Worm (Caenorhabditis elegans) whole organism, L4 larva: ENCODE results near the gene scl-15.
A peak's percentile ranks its signal among the peaks of the same experiment; 100 is the strongest.

Source experiments
- F10B5.3 ChIP-seq: sonication (generic microtip); optimal IDR thresholded peaks from 2 replicates; lab custom pipeline; 2016; ENCODE audit warnings: mild to moderate bottlenecking, missing genetic modification characterization, missing compliant biosample characterization
- F49E8.2 ChIP-seq: sonication (generic microtip); optimal IDR thresholded peaks from 2 replicates; lab custom pipeline; 2016; ENCODE audit warnings: missing compliant biosample characterization, mild to moderate bottlenecking, missing genetic modification characterization, borderline replicate concordance
- R02D3.7 ChIP-seq: fragments of 150-350 bp; sonication (generic microtip); optimal IDR thresholded peaks from 3 replicates; lab custom pipeline; 2014; ENCODE audit warnings: missing biosample characterization, missing genetic modification characterization
- T20F7.1 ChIP-seq: fragments of 200-800 bp; sonication (Bioruptor generic); optimal IDR thresholded peaks from 2 replicates; lab custom pipeline; 2018; ENCODE audit warnings: mild to moderate bottlenecking, missing genetic modification characterization, missing compliant biosample characterization
- attf-4 ChIP-seq: sonication (generic microtip); optimal IDR thresholded peaks from 3 replicates; lab custom pipeline; 2017; ENCODE audit warnings: missing biosample characterization, missing genetic modification characterization
- ceh-32 ChIP-seq: sonication (generic microtip); optimal IDR thresholded peaks from 2 replicates; lab custom pipeline; 2016; ENCODE audit warnings: mild to moderate bottlenecking, missing genetic modification characterization, missing compliant biosample characterization; ENCODE audit not compliant: poor library complexity
- ceh-44 ChIP-seq: fragments of 200-800 bp; sonication (Bioruptor generic); IDR thresholded peaks from 2 replicates; pipeline ENCODE4 v1.3.6; 2022; ENCODE audit warnings: missing genetic modification reagents, missing genetic modification characterization, missing compliant biosample characterization
- ceh-82 ChIP-seq: sonication (generic microtip); optimal IDR thresholded peaks from 2 replicates; lab custom pipeline; 2017; ENCODE audit warnings: missing biosample characterization, missing genetic modification characterization
- ctbp-1 ChIP-seq: fragments of 200-800 bp; sonication (Bioruptor generic); IDR thresholded peaks from 2 replicates; pipeline ENCODE4 v1.3.6; 2022; ENCODE audit warnings: missing genetic modification reagents, missing genetic modification characterization, missing compliant biosample characterization
- daf-16 ChIP-seq, 3 experiments: sonication (generic microtip); optimal IDR thresholded peaks; 2 replicates each; lab custom pipeline; 2016 to 2017; ENCODE audit warnings: missing genetic modification characterization in 3 of 3, missing genetic modification reagents in 3 of 3, mild to moderate bottlenecking in 2 of 3, missing compliant biosample characterization in 2 of 3, missing biosample characterization in 1 of 3, moderate library complexity in 1 of 3
- daf-19 ChIP-seq: fragments of 200-800 bp; sonication (Bioruptor generic); conservative IDR thresholded peaks from 2 replicates; pipeline ENCODE4 v1.3.6; 2022; ENCODE audit warnings: missing genetic modification characterization, missing compliant biosample characterization
- daf-8 ChIP-seq: fragments of 200-800 bp; sonication (Bioruptor generic); IDR thresholded peaks from 2 replicates; pipeline ENCODE4 v1.3.6; 2022; ENCODE audit warnings: missing genetic modification characterization, missing compliant biosample characterization
- dmd-6 ChIP-seq: fragments of 200-800 bp; sonication (Bioruptor generic); IDR thresholded peaks from 2 replicates; pipeline ENCODE4 v1.3.6; 2022; ENCODE audit warnings: missing genetic modification reagents, missing genetic modification characterization, missing compliant biosample characterization
- dmd-9 ChIP-seq: fragments of 200-800 bp; sonication (Bioruptor generic); IDR thresholded peaks from 2 replicates; pipeline ENCODE4 v1.3.6; 2022; ENCODE audit warnings: missing genetic modification reagents, missing genetic modification characterization, missing compliant biosample characterization
- dpl-1 ChIP-seq: fragments of 150-350 bp; optimal IDR thresholded peaks from 2 replicates; lab custom pipeline; 2014; ENCODE audit warnings: missing biosample characterization, missing genetic modification reagents, missing genetic modification characterization
- duxl-1 ChIP-seq: sonication (generic microtip); optimal IDR thresholded peaks from 2 replicates; lab custom pipeline; 2016; ENCODE audit warnings: mild to moderate bottlenecking, missing genetic modification characterization, moderate library complexity, missing compliant biosample characterization; ENCODE audit not compliant: poor library complexity
- egl-43 ChIP-seq: fragments of 200-800 bp; sonication (Bioruptor generic); IDR thresholded peaks from 2 replicates; pipeline ENCODE4 v1.3.6; 2022; ENCODE audit warnings: missing genetic modification reagents, missing genetic modification characterization, missing compliant biosample characterization
- lim-7 ChIP-seq: fragments of 200-800 bp; sonication (Bioruptor generic); IDR thresholded peaks from 2 replicates; pipeline ENCODE4 v1.3.6; 2022; ENCODE audit warnings: missing genetic modification characterization, missing compliant biosample characterization
- lin-15B ChIP-seq: fragments of 150-350 bp; sonication (generic microtip); optimal IDR thresholded peaks from 3 replicates; lab custom pipeline; 2014; ENCODE audit warnings: missing biosample characterization, missing genetic modification characterization
- lin-38 ChIP-seq: fragments of 200-800 bp; sonication (Bioruptor generic); IDR thresholded peaks from 2 replicates; pipeline ENCODE4 v1.3.6; 2022; ENCODE audit warnings: missing genetic modification reagents, missing genetic modification characterization, missing compliant biosample characterization
- mdl-1 ChIP-seq, 2 experiments: fragments of 150-350 bp in 1 of 2; sonication (generic microtip) in 1 of 2; optimal IDR thresholded peaks; 2 replicates each; lab custom pipeline; 2014 to 2017; ENCODE audit warnings: missing biosample characterization in 2 of 2, missing genetic modification characterization in 2 of 2
- mxl-2 ChIP-seq: fragments of 200-800 bp; sonication (Bioruptor generic); conservative IDR thresholded peaks from 2 replicates; pipeline ENCODE4 v1.3.6; 2022; ENCODE audit warnings: missing genetic modification reagents, missing genetic modification characterization, missing compliant biosample characterization
- mxl-3 ChIP-seq: fragments of 200-800 bp; sonication (Bioruptor generic); optimal IDR thresholded peaks from 2 replicates; lab custom pipeline; 2018; ENCODE audit warnings: mild to moderate bottlenecking, missing genetic modification characterization, missing compliant biosample characterization
- nhr-102 ChIP-seq: sonication (generic microtip); optimal IDR thresholded peaks from 2 replicates; lab custom pipeline; 2016; ENCODE audit warnings: mild to moderate bottlenecking, missing genetic modification characterization, moderate library complexity, missing compliant biosample characterization
- nhr-28 ChIP-seq: fragments of 150-350 bp; optimal IDR thresholded peaks from 2 replicates; lab custom pipeline; 2014; ENCODE audit warnings: missing biosample characterization, missing genetic modification characterization
- nhr-42 ChIP-seq: fragments of 200-800 bp; sonication (Bioruptor generic); IDR thresholded peaks from 2 replicates; pipeline ENCODE4 v1.3.6; 2022; ENCODE audit warnings: missing genetic modification characterization, missing compliant biosample characterization
- nhr-48 ChIP-seq: sonication (generic microtip); optimal IDR thresholded peaks from 2 replicates; lab custom pipeline; 2016; ENCODE audit warnings: mild to moderate bottlenecking, missing genetic modification characterization, missing compliant biosample characterization
- pha-4 ChIP-seq, 2 experiments: fragments of 150-350 bp in 1 of 2; fragments of 200-800 bp in 1 of 2; sonication (Bioruptor generic) in 1 of 2; IDR thresholded peaks in 1 of 2; optimal IDR thresholded peaks in 1 of 2; 2 replicates each; pipeline versions ENCODE4 v1.3.6 to Lab custom; 2014 to 2022; ENCODE audit warnings: missing genetic modification characterization in 2 of 2, missing genetic modification reagents in 2 of 2, missing biosample characterization in 1 of 2, missing compliant biosample characterization in 1 of 2
- pqm-1 ChIP-seq: sonication (generic microtip); optimal IDR thresholded peaks from 2 replicates; lab custom pipeline; 2017; ENCODE audit warnings: missing biosample characterization, missing genetic modification characterization
- rbr-2 ChIP-seq: sonication (generic microtip); optimal IDR thresholded peaks from 2 replicates; lab custom pipeline; 2016; ENCODE audit warnings: missing genotype, missing genetic modification characterization, missing compliant biosample characterization
- sdz-12 ChIP-seq: fragments of 200-800 bp; sonication (Bioruptor generic); optimal IDR thresholded peaks from 2 replicates; lab custom pipeline; 2018; ENCODE audit warnings: mild to moderate bottlenecking, missing genetic modification characterization, missing compliant biosample characterization
- set-16 ChIP-seq: fragments of 200-800 bp; sonication (Bioruptor generic); IDR thresholded peaks from 2 replicates; pipeline ENCODE4 v1.3.6; 2022; ENCODE audit warnings: missing genetic modification reagents, missing genetic modification characterization, missing compliant biosample characterization
- skn-1 ChIP-seq: fragments of 150-350 bp; optimal IDR thresholded peaks from 2 replicates; lab custom pipeline; 2014; ENCODE audit warnings: missing biosample characterization, missing genetic modification characterization
- snpc-1.2 ChIP-seq: fragments of 200-800 bp; sonication (Bioruptor generic); IDR thresholded peaks from 2 replicates; pipeline ENCODE4 v1.3.6; 2022; ENCODE audit warnings: missing genetic modification reagents, missing genetic modification characterization, missing compliant biosample characterization
- unc-62 ChIP-seq, 3 experiments: fragments of 150-350 bp in 1 of 3; sonication (generic microtip); optimal IDR thresholded peaks in 2 of 3; peaks in 1 of 3; 1 replicate in 1 of 3; 2 replicates in 2 of 3; lab custom pipeline; 2014 to 2017; ENCODE audit warnings: missing biosample characterization in 3 of 3, missing genetic modification characterization in 3 of 3, missing genetic modification reagents in 3 of 3, missing genotype in 1 of 3

Gene scl-15

ce11 chrII:3318839-3319238 is 34.4 kb upstream of the scl-15 start (continued):
- no peak for TF ChIP-seq snpc-1.2 (GFP tag; lab: Robert Waterston, UW)
- TF ChIP-seq nhr-48 (tag; lab: Kevin White, UChicago), result no peak
- no peak for TF ChIP-seq daf-8
- TF ChIP-seq set-16 (GFP tag; lab: Robert Waterston, UW), result no peak
- no peak for TF ChIP-seq lin-15B (tag; lab: Kevin White, UChicago)
- TF ChIP-seq mdl-1 (tag; optimal IDR thresholded peaks at IDR 0.05; lab: Kevin White, UChicago), result no peak
- no peak for TF ChIP-seq egl-43 (GFP tag; lab: Robert Waterston, UW)
- TF ChIP-seq dpl-1 (GFP tag; lab: Kevin White, UChicago), result no peak
- TF ChIP-seq sdz-12 (GFP tag; lab: Kevin White, UChicago), result no peak

- TF ChIP-seq ceh-32 (no peak), ceh-82 (tag; lab: Kevin White, UChicago) (no peak), rbr-2 (tag; lab: Kevin White, UChicago) (no peak), daf-8 (no peak), daf-19 (GFP tag; lab: Robert Waterston, UW) (no peak), unc-62 (GFP tag; optimal IDR thresholded peaks at IDR 0.05 in 1 of 2; lab: Kevin White, UChicago) (no peak), unc-62 (tag; optimal IDR thresholded peaks at IDR 0.05; lab: Kevin White, UChicago) (no peak), attf-4 (tag; lab: Kevin White, UChicago) (no peak), pha-4 (GFP tag; IDR thresholded peaks at IDR 0.05; lab: Robert Waterston, UW) (no peak), pha-4 (tag; optimal IDR thresholded peaks at IDR 0.05; lab: Kevin White, UChicago) (no peak), mxl-2 (GFP tag; lab: Robert Waterston, UW) (no peak), skn-1 (no peak), lin-38 (no peak), dmd-6 (GFP tag; lab: Robert Waterston, UW) (no peak), dmd-9 (GFP tag; lab: Robert Waterston, UW) (no peak), nhr-42 (GFP tag; lab: Robert Waterston, UW) (no peak), F49E8.2 (tag; lab: Kevin White, UChicago) (no peak), snpc-1.2 (GFP tag; lab: Robert Waterston, UW) (no peak)
These were observed 29.0 kb upstream of the scl-15 start, which contains the start of gene F39E9.6 for ce11 chrII:3313442-3313841. Gene F39E9.6, minus strand, starts transcription at chrII:3313542.

- TF ChIP-seq daf-19 (GFP tag; lab: Robert Waterston, UW) (no peak), nhr-102 (tag; lab: Kevin White, UChicago) (no peak), R02D3.7 (no peak), dmd-6 (GFP tag; lab: Robert Waterston, UW) (peak; percentile 13; the same call in 1 of the 2 replicates), T20F7.1 (GFP tag; lab: Kevin White, UChicago) (no peak), mdl-1 (tag; optimal IDR thresholded peaks at IDR 0.05; lab: Kevin White, UChicago) (no peak), F10B5.3 (tag; lab: Kevin White, UChicago) (no peak), ctbp-1 (GFP tag; lab: Robert Waterston, UW) (no peak), nhr-48 (tag; lab: Kevin White, UChicago) (no peak), daf-16 (GFP tag; optimal IDR thresholded peaks at IDR 0.05; lab: Kevin White, UChicago) (no peak), daf-16 (tag; optimal IDR thresholded peaks at IDR 0.05; lab: Kevin White, UChicago) (peak; percentile 11), pqm-1 (tag; lab: Kevin White, UChicago) (peak; percentile 56), sdz-12 (GFP tag; lab: Kevin White, UChicago) (no peak), nhr-28 (tag; lab: Kevin White, UChicago) (peak; percentile 23), lin-38 (peak; percentile 40), unc-62 (GFP tag; optimal IDR thresholded peaks at IDR 0.05 in 1 of 2; lab: Kevin White, UChicago) (no peak), unc-62 (tag; optimal IDR thresholded peaks at IDR 0.05; lab: Kevin White, UChicago) (no peak), ceh-44 (GFP tag; lab: Robert Waterston, UW) (no peak), lim-7 (GFP tag; lab: Robert Waterston, UW) (no peak), rbr-2 (tag; lab: Kevin White, UChicago) (no peak), mxl-3 (GFP tag; lab: Kevin White, UChicago) (no peak), duxl-1 (tag; lab: Kevin White, UChicago) (peak; percentile 69)
These were observed 26.6 kb upstream of the scl-15 start for ce11 chrII:3310957-3311657.
